Worm (Caenorhabditis elegans) whole organism, L3 larva: ENCODE measurements around the gene nspg-8.

ENCODE experiments used
- daf-12 ChIP-seq: fragments of 150-350 bp; optimal IDR thresholded peaks from 2 replicates; lab custom pipeline; 2014; ENCODE audit warnings: missing biosample characterization, missing genetic modification reagents, missing genetic modification characterization
- elt-2 ChIP-seq: sonication (generic microtip); optimal IDR thresholded peaks from 2 replicates; lab custom pipeline; 2016; ENCODE audit warnings: missing genetic modification reagents, mild to moderate bottlenecking, missing genetic modification characterization, missing compliant biosample characterization
- nhr-23 ChIP-seq: fragments of 150-350 bp; optimal IDR thresholded peaks from 2 replicates; lab custom pipeline; 2014; ENCODE audit warnings: missing biosample characterization, missing genetic modification reagents, missing genetic modification characterization
- nhr-237 ChIP-seq: fragments of 150-350 bp; optimal IDR thresholded peaks from 2 replicates; lab custom pipeline; 2014; ENCODE audit warnings: missing biosample characterization, missing genetic modification characterization
- nhr-76 ChIP-seq: fragments of 150-350 bp; sonication (generic microtip); optimal IDR thresholded peaks from 5 replicates; lab custom pipeline; 2014; ENCODE audit warnings: missing biosample characterization, missing genetic modification characterization
- snpc-4 ChIP-seq: fragments of 150-350 bp; optimal IDR thresholded peaks from 2 replicates; lab custom pipeline; 2014; ENCODE audit warnings: missing biosample characterization, missing genetic modification characterization
- unc-62 ChIP-seq: fragments of 150-350 bp; sonication (generic microtip); optimal IDR thresholded peaks from 4 replicates; lab custom pipeline; 2014; ENCODE audit warnings: missing biosample characterization, missing genetic modification reagents, missing genetic modification characterization
- zag-1 ChIP-seq: fragments of 150-350 bp; optimal IDR thresholded peaks from 2 replicates; lab custom pipeline; 2014; ENCODE audit warnings: missing biosample characterization, missing genetic modification characterization
- ztf-11 ChIP-seq: fragments of 150-350 bp; optimal IDR thresholded peaks from 2 replicates; lab custom pipeline; 2014; ENCODE audit warnings: missing biosample characterization, missing genetic modification characterization
- ztf-4 ChIP-seq: fragments of 150-350 bp; optimal IDR thresholded peaks from 2 replicates; lab custom pipeline; 2014; ENCODE audit warnings: missing biosample characterization, missing genetic modification characterization

ce11 chrIII:1206331-1206730 is 24.5 kb downstream of the nspg-8 start:
- TF ChIP-seq nhr-23 (tag; lab: Kevin White, UChicago) (no peak), zag-1 (tag; lab: Kevin White, UChicago) (no peak), snpc-4 (no peak), elt-2 (tag; lab: Kevin White, UChicago) (no peak), unc-62 (GFP tag; lab: Kevin White, UChicago) (no peak), ztf-11 (tag; lab: Kevin White, UChicago) (no peak), nhr-237 (no peak), ztf-4 (tag; lab: Kevin White, UChicago) (no peak), daf-12 (no peak), nhr-76 (tag; lab: Kevin White, UChicago) (no peak)
